Fruit fly (Drosophila melanogaster): ENCODE measurements around the gene CG6071.

DNA sequence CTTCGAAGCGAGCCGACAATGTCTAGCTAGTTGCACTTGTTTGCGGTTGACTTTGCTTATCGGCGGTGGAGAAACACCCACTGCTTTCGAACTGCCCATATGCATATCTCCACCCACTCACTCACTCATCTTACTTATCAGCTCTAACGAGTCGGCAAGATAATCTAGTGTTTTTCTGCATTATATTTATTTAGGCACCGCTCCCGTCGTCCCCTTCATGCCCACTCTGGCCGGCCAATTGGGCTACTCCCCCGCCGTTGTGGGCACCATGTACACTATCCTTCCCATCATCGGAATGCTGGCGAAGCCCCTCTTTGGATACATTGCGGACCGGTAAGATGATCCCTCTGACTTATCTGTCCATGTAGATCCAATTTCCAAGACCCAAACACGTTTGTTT, 40.0 kb upstream of the CG6071 start:
- TF ChIP-seq nom (GFP tag; optimal IDR thresholded peaks at IDR 0.05), result no peak
- TF ChIP-seq disco-r (GFP tag; optimal IDR thresholded peaks at IDR 0.05), result no peak
- no peak for TF ChIP-seq peb (GFP tag; IDR thresholded peaks at IDR 0.05)
- no peak for TF ChIP-seq CG8478 (optimal IDR thresholded peaks at IDR 0.05)
- TF ChIP-seq sens (GFP tag), result peak; percentile 27
- no peak for TF ChIP-seq Bgb (GFP tag; IDR thresholded peaks at IDR 0.05; ENCODE audit: partially characterized antibody)
- TF ChIP-seq Dip2 (GFP tag; IDR thresholded peaks at IDR 0.05), result no peak
- no peak for TF ChIP-seq vnd (GFP tag; IDR thresholded peaks at IDR 0.05; ENCODE audit: partially characterized antibody)
- TF ChIP-seq Sox102F (GFP tag; optimal IDR thresholded peaks at IDR 0.05), result no peak
- no peak for TF ChIP-seq dmrt11E (tag; optimal IDR thresholded peaks at IDR 0.05)
- no peak for TF ChIP-seq ac (GFP tag; optimal IDR thresholded peaks at IDR 0.05)
- TF ChIP-seq nerfin-2 (GFP tag; IDR thresholded peaks at IDR 0.05; ENCODE audit: partially characterized antibody), result no peak
- no peak for TF ChIP-seq maf-S (GFP tag; optimal IDR thresholded peaks at IDR 0.05)
- no peak for TF ChIP-seq sr (GFP tag; IDR thresholded peaks at IDR 0.05)
